Worm (Caenorhabditis elegans) whole organism, L2 larva: ENCODE measurements around the gene math-33.

Source experiments
- C34F6.9 ChIP-seq: fragments of 150-350 bp; optimal IDR thresholded peaks from 2 replicates; lab custom pipeline; 2014; ENCODE audit warnings: missing biosample characterization, missing genetic modification characterization
- F13H6.1 ChIP-seq: sonication (generic microtip); optimal IDR thresholded peaks from 2 replicates; lab custom pipeline; 2016; ENCODE audit warnings: missing genetic modification characterization, missing compliant biosample characterization
- Y55F3AM.14 ChIP-seq: fragments of 200-800 bp; sonication (Bioruptor generic); optimal IDR thresholded peaks from 2 replicates; lab custom pipeline; 2018; ENCODE audit warnings: mild to moderate bottlenecking, missing genetic modification characterization, missing compliant biosample characterization
- ZK546.5 ChIP-seq: sonication (generic microtip); optimal IDR thresholded peaks from 2 replicates; lab custom pipeline; 2017; ENCODE audit warnings: missing biosample characterization, missing genetic modification characterization
- aly-2 ChIP-seq: fragments of 150-350 bp; optimal IDR thresholded peaks from 2 replicates; lab custom pipeline; 2014; ENCODE audit warnings: missing biosample characterization, missing genetic modification characterization
- ceh-16 ChIP-seq: fragments of 150-350 bp; optimal IDR thresholded peaks from 2 replicates; lab custom pipeline; 2014; ENCODE audit warnings: missing biosample characterization, missing genetic modification characterization
- ceh-82 ChIP-seq: fragments of 150-350 bp; optimal IDR thresholded peaks from 2 replicates; lab custom pipeline; 2014; ENCODE audit warnings: missing biosample characterization, missing genetic modification characterization
- crh-2 ChIP-seq: sonication (generic microtip); optimal IDR thresholded peaks from 2 replicates; lab custom pipeline; 2017; ENCODE audit warnings: missing biosample characterization, missing genetic modification characterization
- dmd-4 ChIP-seq: sonication (generic microtip); optimal IDR thresholded peaks from 2 replicates; lab custom pipeline; 2017; ENCODE audit warnings: missing biosample characterization, missing genetic modification characterization
- elt-1 ChIP-seq: fragments of 150-350 bp; optimal IDR thresholded peaks from 2 replicates; lab custom pipeline; 2014; ENCODE audit warnings: missing biosample characterization, missing genetic modification characterization
- elt-3 ChIP-seq: sonication (generic microtip); optimal IDR thresholded peaks from 2 replicates; lab custom pipeline; 2017; ENCODE audit warnings: missing biosample characterization, missing genetic modification characterization
- fos-1 ChIP-seq: fragments of 150-350 bp; optimal IDR thresholded peaks from 2 replicates; lab custom pipeline; 2014; ENCODE audit warnings: missing biosample characterization, missing genetic modification characterization
- gmeb-1 ChIP-seq: fragments of 150-350 bp; optimal IDR thresholded peaks from 2 replicates; lab custom pipeline; 2014; ENCODE audit warnings: missing biosample characterization, missing genetic modification characterization
- lin-11 ChIP-seq: fragments of 150-350 bp; sonication (generic microtip); optimal IDR thresholded peaks from 2 replicates; lab custom pipeline; 2014; ENCODE audit warnings: missing biosample characterization, missing genetic modification characterization, inconsistent platforms, mixed read lengths
- lin-13 ChIP-seq: fragments of 150-350 bp; optimal IDR thresholded peaks from 2 replicates; lab custom pipeline; 2014; ENCODE audit warnings: missing biosample characterization, missing genetic modification reagents, missing genetic modification characterization
- lin-39 ChIP-seq: fragments of 150-350 bp; optimal IDR thresholded peaks from 2 replicates; lab custom pipeline; 2014; ENCODE audit warnings: missing biosample characterization, missing genetic modification reagents, missing genetic modification characterization
- lsy-2 ChIP-seq, 2 experiments: fragments of 150-350 bp in 1 of 2; sonication (generic microtip) in 1 of 2; optimal IDR thresholded peaks; 2 replicates each; lab custom pipeline; 2014 to 2017; ENCODE audit warnings: missing biosample characterization in 2 of 2, missing genetic modification characterization in 2 of 2
- mbf-1 ChIP-seq: sonication (generic microtip); optimal IDR thresholded peaks from 2 replicates; lab custom pipeline; 2017; ENCODE audit warnings: missing biosample characterization, missing genetic modification characterization
- mdl-1 ChIP-seq, 2 experiments: fragments of 150-350 bp in 1 of 2; sonication (generic microtip) in 1 of 2; optimal IDR thresholded peaks; 2 replicates each; lab custom pipeline; 2017; ENCODE audit warnings: missing biosample characterization in 2 of 2, missing genetic modification characterization in 2 of 2
- nhr-11 ChIP-seq: fragments of 150-350 bp; optimal IDR thresholded peaks from 2 replicates; lab custom pipeline; 2014; ENCODE audit warnings: missing biosample characterization, missing genetic modification characterization
- nhr-12 ChIP-seq: fragments of 150-350 bp; optimal IDR thresholded peaks from 2 replicates; lab custom pipeline; 2014; ENCODE audit warnings: missing biosample characterization, missing genetic modification characterization
- nhr-129 ChIP-seq: fragments of 150-350 bp; optimal IDR thresholded peaks from 2 replicates; lab custom pipeline; 2014; ENCODE audit warnings: missing biosample characterization, missing genetic modification characterization
- nhr-21 ChIP-seq: fragments of 150-350 bp; optimal IDR thresholded peaks from 2 replicates; lab custom pipeline; 2014; ENCODE audit warnings: missing biosample characterization, missing genetic modification characterization
- nhr-23 ChIP-seq: fragments of 150-350 bp; optimal IDR thresholded peaks from 2 replicates; lab custom pipeline; 2014; ENCODE audit warnings: missing biosample characterization, missing genetic modification reagents, missing genetic modification characterization
- nhr-237 ChIP-seq: fragments of 150-350 bp; optimal IDR thresholded peaks from 2 replicates; lab custom pipeline; 2014; ENCODE audit warnings: missing biosample characterization, missing genetic modification characterization
- nhr-25 ChIP-seq: fragments of 150-350 bp; sonication (generic microtip); optimal IDR thresholded peaks from 3 replicates; lab custom pipeline; 2014; ENCODE audit warnings: missing biosample characterization, missing genetic modification characterization
- nhr-6 ChIP-seq: fragments of 150-350 bp; optimal IDR thresholded peaks from 2 replicates; lab custom pipeline; 2014; ENCODE audit warnings: missing biosample characterization, missing genetic modification characterization
- nhr-77 ChIP-seq: fragments of 150-350 bp; optimal IDR thresholded peaks from 2 replicates; lab custom pipeline; 2014; ENCODE audit warnings: missing biosample characterization, missing genetic modification characterization
- peb-1 ChIP-seq: fragments of 150-350 bp; optimal IDR thresholded peaks from 2 replicates; lab custom pipeline; 2014; ENCODE audit warnings: missing biosample characterization, missing genetic modification characterization
- sem-4 ChIP-seq: fragments of 150-350 bp; optimal IDR thresholded peaks from 2 replicates; lab custom pipeline; 2014; ENCODE audit warnings: missing biosample characterization, missing genetic modification reagents, missing genetic modification characterization
- skn-1 ChIP-seq: sonication (generic microtip); optimal IDR thresholded peaks from 2 replicates; lab custom pipeline; 2017; ENCODE audit warnings: missing biosample characterization, missing genetic modification characterization
- sma-3 ChIP-seq: sonication (generic microtip); optimal IDR thresholded peaks from 2 replicates; lab custom pipeline; 2016; ENCODE audit warnings: missing genetic modification reagents, missing genetic modification characterization, missing compliant biosample characterization
- sma-9 ChIP-seq, 2 experiments: fragments of 150-350 bp in 1 of 2; sonication (generic microtip) in 1 of 2; optimal IDR thresholded peaks; 2 replicates each; lab custom pipeline; 2014 to 2016; ENCODE audit warnings: missing genetic modification characterization in 2 of 2, mild to moderate bottlenecking in 1 of 2, missing biosample characterization in 1 of 2, missing compliant biosample characterization in 1 of 2, missing genetic modification reagents in 1 of 2, moderate library complexity in 1 of 2
- snpc-4 ChIP-seq: fragments of 150-350 bp; optimal IDR thresholded peaks from 2 replicates; lab custom pipeline; 2014; ENCODE audit warnings: missing biosample characterization, missing genetic modification characterization
- unc-39 ChIP-seq: fragments of 150-350 bp; optimal IDR thresholded peaks from 2 replicates; lab custom pipeline; 2014; ENCODE audit warnings: missing biosample characterization, missing genetic modification characterization
- unc-55 ChIP-seq: fragments of 150-350 bp; sonication (generic microtip); optimal IDR thresholded peaks from 3 replicates; lab custom pipeline; 2014; ENCODE audit warnings: missing biosample characterization, missing genetic modification reagents, missing genetic modification characterization
- unc-62 ChIP-seq: fragments of 150-350 bp; optimal IDR thresholded peaks from 2 replicates; lab custom pipeline; 2014; ENCODE audit warnings: missing biosample characterization, missing genetic modification reagents, missing genetic modification characterization
- ztf-1 ChIP-seq: fragments of 200-800 bp; sonication (Bioruptor generic); conservative IDR thresholded peaks from 2 replicates; pipeline ENCODE4 v1.3.6; 2022; ENCODE audit warnings: missing genetic modification characterization, missing compliant biosample characterization
- ztf-11 ChIP-seq: sonication (generic microtip); optimal IDR thresholded peaks from 2 replicates; lab custom pipeline; 2017; ENCODE audit warnings: missing biosample characterization, missing genetic modification characterization
- ztf-4 ChIP-seq: fragments of 150-350 bp; optimal IDR thresholded peaks from 2 replicates; lab custom pipeline; 2014; ENCODE audit warnings: missing biosample characterization, missing genetic modification characterization

Gene math-33

DNA sequence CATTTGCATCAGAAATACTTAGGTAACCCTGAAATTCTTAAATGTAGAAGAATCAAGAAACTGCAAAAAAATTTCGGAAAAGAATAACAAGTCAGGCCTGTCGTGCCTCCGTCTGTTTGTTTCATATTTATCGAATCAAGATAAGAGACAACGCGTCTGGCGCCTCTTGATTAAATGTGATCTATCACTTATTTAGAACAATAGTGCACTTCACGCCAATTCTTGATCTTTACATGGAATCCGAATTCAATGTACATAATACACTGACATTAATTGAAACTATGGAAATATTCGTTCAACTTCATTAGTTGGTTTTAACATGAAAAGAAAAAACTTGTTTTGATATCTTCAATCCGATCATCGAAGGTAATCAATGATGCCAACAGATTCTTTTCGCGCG lies 8.8 kb downstream of the math-33 start, which contains the start of gene mboa-2 (continued):
- TF ChIP-seq ceh-16 (no peak), nhr-25 (tag; lab: Kevin White, UChicago) (peak; percentile 30), F13H6.1 (peak; percentile 28), ztf-4 (tag; lab: Kevin White, UChicago) (peak; percentile 56)

- TF ChIP-seq sma-9 (GFP tag; optimal IDR thresholded peaks at IDR 0.05; lab: Kevin White, UChicago) (peak; percentile 72), sma-9 (tag; optimal IDR thresholded peaks at IDR 0.05; lab: Kevin White, UChicago) (no peak), aly-2 (tag; lab: Kevin White, UChicago) (no peak), nhr-21 (tag; lab: Kevin White, UChicago) (no peak), sem-4 (tag; lab: Kevin White, UChicago) (peak; percentile 2), nhr-25 (tag; lab: Kevin White, UChicago) (peak; percentile 65), Y55F3AM.14 (GFP tag; lab: Kevin White, UChicago) (no peak), sma-3 (GFP tag; lab: Kevin White, UChicago) (peak; percentile 65), unc-39 (tag; lab: Kevin White, UChicago) (no peak), ceh-82 (tag; lab: Kevin White, UChicago) (no peak), fos-1 (tag; lab: Kevin White, UChicago) (peak; percentile 62), nhr-12 (tag; lab: Kevin White, UChicago) (no peak), dmd-4 (tag; lab: Kevin White, UChicago) (no peak), F13H6.1 (peak; percentile 75), lin-11 (tag; lab: Kevin White, UChicago) (peak; percentile 72), lsy-2 (tag; optimal IDR thresholded peaks at IDR 0.05; lab: Kevin White, UChicago) (peak; percentile 30 to 79), gmeb-1 (tag; lab: Kevin White, UChicago) (peak; percentile 68), mbf-1 (tag; lab: Kevin White, UChicago) (no peak), C34F6.9 (tag; lab: Kevin White, UChicago) (peak; percentile 89), peb-1 (tag; lab: Kevin White, UChicago) (no peak), ceh-16 (no peak), unc-55 (peak; percentile 89), snpc-4 (tag; lab: Kevin White, UChicago) (no peak), crh-2 (peak; percentile 67), ztf-1 (GFP tag; lab: Robert Waterston, UW) (no peak), ztf-11 (tag; lab: Kevin White, UChicago) (no peak), unc-62 (GFP tag; lab: Kevin White, UChicago) (no peak), nhr-11 (no peak), nhr-129 (tag; lab: Kevin White, UChicago) (peak; percentile 67), lin-39 (tag; lab: Kevin White, UChicago) (no peak), ztf-4 (tag; lab: Kevin White, UChicago) (no peak), skn-1 (tag; lab: Kevin White, UChicago) (no peak), lin-13 (peak; percentile 68), nhr-77 (tag; lab: Kevin White, UChicago) (no peak), mdl-1 (tag; optimal IDR thresholded peaks at IDR 0.05; lab: Kevin White, UChicago) (no peak)
Observed at ce11 chrV:11123817-11124337, 10.2 kb downstream of the math-33 start, which contains the start of the genes atp-5 and lmtr-3. atp-5 (minus strand) TSS chrV:11123867. lmtr-3 (plus strand) TSS chrV:11124186.

ce11 chrV:11124922-11125321 lies 11.2 kb downstream of the math-33 start, which contains the start of gene C06H2.2:
C06H2.2 (plus strand) TSS chrV:11125222.
- TF ChIP-seq nhr-23, result no peak
- TF ChIP-seq nhr-6, result no peak
- TF ChIP-seq F13H6.1, result no peak
- TF ChIP-seq elt-3, result no peak
- no peak for TF ChIP-seq ztf-1 (GFP tag; lab: Robert Waterston, UW)
- TF ChIP-seq nhr-21 (tag; lab: Kevin White, UChicago), result no peak
- TF ChIP-seq snpc-4 (tag; lab: Kevin White, UChicago), result no peak
- no peak for TF ChIP-seq fos-1 (tag; lab: Kevin White, UChicago)
- no peak for TF ChIP-seq sem-4 (tag; lab: Kevin White, UChicago)
- no peak for TF ChIP-seq nhr-12 (tag; lab: Kevin White, UChicago)
- TF ChIP-seq sma-3 (GFP tag; lab: Kevin White, UChicago), result no peak
- no peak for TF ChIP-seq elt-1
- TF ChIP-seq lsy-2 (tag; optimal IDR thresholded peaks at IDR 0.05; lab: Kevin White, UChicago), result no peak
- TF ChIP-seq nhr-237, result no peak
- TF ChIP-seq nhr-77 (tag; lab: Kevin White, UChicago), result no peak
- TF ChIP-seq ceh-16, result no peak
- TF ChIP-seq ZK546.5 (tag; lab: Kevin White, UChicago), result no peak
- TF ChIP-seq lin-39 (tag; lab: Kevin White, UChicago), result no peak
